Worm (Caenorhabditis elegans): Measurements from ENCODE around the gene F09F9.1.

DNA sequence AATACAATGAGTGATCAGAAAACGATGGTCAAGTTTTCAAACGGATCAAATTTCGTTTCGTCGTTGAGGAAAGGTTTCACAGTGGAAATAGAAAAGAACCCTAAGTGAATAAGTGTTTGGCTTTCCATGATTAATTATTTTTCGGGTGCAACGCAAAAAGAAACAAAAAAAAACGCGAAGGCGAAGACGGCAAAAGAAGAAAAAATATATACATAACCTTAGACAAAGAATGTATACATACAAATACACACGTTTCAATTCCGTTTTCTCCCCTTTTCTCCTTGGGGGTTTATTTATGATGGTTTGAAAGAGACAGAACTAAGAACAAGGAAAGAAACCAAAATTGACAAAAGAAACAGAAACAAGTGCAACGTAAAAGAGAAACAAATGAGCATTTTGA lies 46.8 kb downstream of the F09F9.1 start:
- TF ChIP-seq med-1 (GFP tag; optimal IDR thresholded peaks at IDR 0.05; ENCODE audit: insufficient read depth) (no peak), klf-2 (GFP tag; conservative IDR thresholded peaks at IDR 0.05) (no peak)

Data from whole organism, midembryonic.